Fruit fly (Drosophila melanogaster) whole organism, embryonic: ENCODE data around the gene CG42784.

Experiments used
- Ada2b ChIP-seq: fragments of 200-800 bp; sonication (Bioruptor generic); IDR thresholded peaks from 2 replicates; pipeline ENCODE4 v1.3.6; 2022; ENCODE audit warnings: missing biosample characterization, missing genetic modification characterization
- CG10654 ChIP-seq: fragments of 200-800 bp; sonication (Bioruptor generic); optimal IDR thresholded peaks from 2 replicates; lab custom pipeline; 2016; ENCODE audit warnings: missing biosample characterization, missing genetic modification characterization
- CG10979 ChIP-seq: fragments of 200-800 bp; sonication (Bioruptor generic); optimal IDR thresholded peaks from 2 replicates; lab custom pipeline; 2018; ENCODE audit warnings: missing biosample characterization, mild to moderate bottlenecking, missing genetic modification characterization, moderate library complexity
- CG13287 ChIP-seq: fragments of 200-800 bp; sonication (Bioruptor generic); IDR thresholded peaks from 2 replicates; pipeline ENCODE4 v1.3.6; 2022; ENCODE audit warnings: missing biosample characterization, missing genetic modification characterization; ENCODE audit not compliant: partially characterized antibody
- CG1529 ChIP-seq: fragments of 200-800 bp; sonication (Bioruptor generic); optimal IDR thresholded peaks from 3 replicates; lab custom pipeline; 2018; ENCODE audit warnings: missing biosample characterization, missing genetic modification characterization
- CG16815 ChIP-seq: fragments of 200-800 bp; sonication (Bioruptor generic); optimal IDR thresholded peaks from 3 replicates; lab custom pipeline; 2017; ENCODE audit warnings: missing biosample characterization, mild to moderate bottlenecking, missing genetic modification characterization
- CG17612 ChIP-seq: fragments of 200-800 bp; sonication (Bioruptor generic); IDR thresholded peaks from 2 replicates; pipeline ENCODE4 v1.3.6; 2022; ENCODE audit warnings: missing biosample characterization, missing genetic modification characterization
- CG17802 ChIP-seq: fragments of 200-800 bp; sonication (Bioruptor generic); optimal IDR thresholded peaks from 2 replicates; lab custom pipeline; 2018; ENCODE audit warnings: missing biosample characterization, mild to moderate bottlenecking, missing genetic modification characterization, moderate library complexity
- CG17912 ChIP-seq: fragments of 200-800 bp; sonication (Bioruptor generic); optimal IDR thresholded peaks from 2 replicates; lab custom pipeline; 2018; ENCODE audit warnings: missing biosample characterization, mild to moderate bottlenecking, missing genetic modification characterization
- CG18262 ChIP-seq: fragments of 200-800 bp; optimal IDR thresholded peaks from 3 replicates; lab custom pipeline; 2019; ENCODE audit warnings: missing biosample characterization, mild to moderate bottlenecking, missing genetic modification characterization, moderate library complexity
- CG18599 ChIP-seq: fragments of 200-800 bp; sonication (Bioruptor generic); optimal IDR thresholded peaks from 3 replicates; lab custom pipeline; 2017; ENCODE audit warnings: missing biosample characterization, missing genetic modification characterization, mild to moderate bottlenecking, moderate library complexity, missing genetic modification reagents
- CG2116 ChIP-seq: fragments of 200-800 bp; sonication (Bioruptor generic); optimal IDR thresholded peaks from 3 replicates; lab custom pipeline; 2018; ENCODE audit warnings: missing biosample characterization, mild to moderate bottlenecking, missing genetic modification characterization
- CG34224 ChIP-seq: fragments of 200-800 bp; sonication (Bioruptor generic); IDR thresholded peaks from 3 replicates; pipeline ENCODE4 v1.3.6; 2022; ENCODE audit warnings: missing biosample characterization, missing genetic modification characterization; ENCODE audit not compliant: partially characterized antibody
- CG3847 ChIP-seq: fragments of 200-800 bp; sonication (Bioruptor generic); IDR thresholded peaks from 2 replicates; pipeline ENCODE4 v1.3.6; 2022; ENCODE audit warnings: missing biosample characterization, missing genetic modification characterization
- CG5245 ChIP-seq: fragments of 200-800 bp; sonication (Bioruptor generic); optimal IDR thresholded peaks from 3 replicates; lab custom pipeline; 2016; ENCODE audit warnings: missing biosample characterization, missing genetic modification characterization
- CG7271 ChIP-seq: fragments of 200-800 bp; sonication (Bioruptor generic); optimal IDR thresholded peaks from 2 replicates; lab custom pipeline; 2018; ENCODE audit warnings: missing biosample characterization, mild to moderate bottlenecking, missing genetic modification characterization, moderate library complexity
- CG7786 ChIP-seq: fragments of 200-800 bp; sonication (Bioruptor generic); optimal IDR thresholded peaks from 2 replicates; lab custom pipeline; 2016; ENCODE audit warnings: missing biosample characterization, missing genetic modification characterization
- CG7963 ChIP-seq: fragments of 200-800 bp; sonication (Bioruptor generic); IDR thresholded peaks from 3 replicates; pipeline ENCODE4 v1.3.6; 2022; ENCODE audit warnings: missing biosample characterization, missing genetic modification characterization; ENCODE audit not compliant: partially characterized antibody
- CG8089 ChIP-seq: fragments of 200-800 bp; sonication (Bioruptor generic); optimal IDR thresholded peaks from 3 replicates; lab custom pipeline; 2016; ENCODE audit warnings: missing biosample characterization, missing genetic modification characterization
- CG8478 ChIP-seq: fragments of >200 bp; optimal IDR thresholded peaks from 2 replicates; lab custom pipeline; 2018
- CG9437 ChIP-seq: fragments of 200-800 bp; sonication (Bioruptor generic); optimal IDR thresholded peaks from 2 replicates; lab custom pipeline; 2018; ENCODE audit warnings: missing biosample characterization, mild to moderate bottlenecking, missing genetic modification characterization
- CG9876 ChIP-seq: fragments of 200-800 bp; sonication (Bioruptor generic); optimal IDR thresholded peaks from 2 replicates; lab custom pipeline; 2016; ENCODE audit warnings: missing biosample characterization, missing genetic modification characterization
- E2f2 ChIP-seq: fragments of 200-800 bp; sonication (Bioruptor generic); IDR thresholded peaks from 2 replicates; pipeline ENCODE4 v1.3.6; 2022; ENCODE audit warnings: missing biosample characterization, missing genetic modification characterization
- Eip74EF ChIP-seq, 2 experiments: fragments of 200-800 bp in 1 of 2; fragments of >200 bp in 1 of 2; sonication (Bioruptor generic) in 1 of 2; optimal IDR thresholded peaks; 2 replicates each; lab custom pipeline; 2017 to 2019; ENCODE audit warnings: missing biosample characterization in 2 of 2, missing genetic modification characterization in 2 of 2, mild to moderate bottlenecking in 1 of 2, moderate library complexity in 1 of 2
- GATAe ChIP-seq: fragments of 200-800 bp; sonication (Bioruptor generic); conservative IDR thresholded peaks from 2 replicates; pipeline ENCODE4 v1.3.6; 2022; ENCODE audit warnings: missing biosample characterization, missing genetic modification characterization
- HHEX ChIP-seq: fragments of 200-800 bp; sonication (Bioruptor generic); optimal IDR thresholded peaks from 3 replicates; lab custom pipeline; 2017; ENCODE audit warnings: missing biosample characterization, mild to moderate bottlenecking, missing genetic modification characterization, missing genetic modification reagents
- Hey ChIP-seq: fragments of 200-800 bp; sonication (Bioruptor generic); optimal IDR thresholded peaks from 3 replicates; lab custom pipeline; 2018; ENCODE audit warnings: missing biosample characterization, mild to moderate bottlenecking, missing genetic modification characterization
- Hmr ChIP-seq: fragments of 200-800 bp; sonication (Bioruptor generic); optimal IDR thresholded peaks from 3 replicates; lab custom pipeline; 2017; ENCODE audit warnings: mild to moderate bottlenecking, missing biosample characterization, missing genetic modification reagents, missing genetic modification characterization
- Hmx ChIP-seq: fragments of 200-800 bp; sonication (Bioruptor generic); optimal IDR thresholded peaks from 2 replicates; lab custom pipeline; 2016; ENCODE audit warnings: missing biosample characterization, missing genetic modification characterization
- Hr3 ChIP-seq: fragments of 200-800 bp; sonication (Bioruptor generic); optimal IDR thresholded peaks from 3 replicates; lab custom pipeline; 2016; ENCODE audit warnings: missing biosample characterization, missing genetic modification characterization
- Hr78 ChIP-seq, 2 experiments: fragments of 200-800 bp in 1 of 2; fragments of >200 bp in 1 of 2; sonication (Bioruptor generic) in 1 of 2; optimal IDR thresholded peaks; 2 replicates each; lab custom pipeline; 2017 to 2019; ENCODE audit warnings: missing biosample characterization in 2 of 2, missing genetic modification characterization in 2 of 2, mild to moderate bottlenecking in 1 of 2, moderate library complexity in 1 of 2
- PHDP ChIP-seq: fragments of 200-800 bp; sonication (Bioruptor generic); optimal IDR thresholded peaks from 3 replicates; lab custom pipeline; 2018; ENCODE audit warnings: missing biosample characterization, mild to moderate bottlenecking, missing genetic modification characterization, moderate library complexity
- Sry-β ChIP-seq: fragments of 200-800 bp; sonication (Bioruptor generic); optimal IDR thresholded peaks from 2 replicates; lab custom pipeline; 2018; ENCODE audit warnings: missing biosample characterization, mild to moderate bottlenecking, missing genetic modification characterization, moderate library complexity
- Usf ChIP-seq: fragments of 200-800 bp; sonication (Bioruptor generic); optimal IDR thresholded peaks from 2 replicates; lab custom pipeline; 2017; ENCODE audit warnings: missing genotype, missing biosample characterization, missing genetic modification characterization
- bowl ChIP-seq: fragments of 200-800 bp; sonication (Bioruptor generic); IDR thresholded peaks from 2 replicates; pipeline ENCODE4 v1.3.6; 2022; ENCODE audit warnings: missing biosample characterization, missing genetic modification characterization
- disco-r ChIP-seq: fragments of 200-800 bp; sonication (Bioruptor generic); optimal IDR thresholded peaks from 2 replicates; lab custom pipeline; 2016; ENCODE audit warnings: missing biosample characterization, missing genetic modification characterization
- dmrt99B ChIP-seq: fragments of 200-800 bp; sonication (Bioruptor generic); optimal IDR thresholded peaks from 2 replicates; lab custom pipeline; 2018; ENCODE audit warnings: missing biosample characterization, mild to moderate bottlenecking, missing genetic modification characterization, moderate library complexity
- emc ChIP-seq: fragments of 200-800 bp; sonication (Bioruptor generic); optimal IDR thresholded peaks from 2 replicates; lab custom pipeline; 2016; ENCODE audit warnings: missing biosample characterization, missing genetic modification characterization
- exex ChIP-seq: fragments of 200-800 bp; sonication (Bioruptor generic); optimal IDR thresholded peaks from 4 replicates; lab custom pipeline; 2018; ENCODE audit warnings: missing biosample characterization, mild to moderate bottlenecking, missing genetic modification characterization, moderate library complexity
- jing ChIP-seq: fragments of 200-800 bp; sonication (Bioruptor generic); optimal IDR thresholded peaks from 2 replicates; lab custom pipeline; 2018; ENCODE audit warnings: missing biosample characterization, mild to moderate bottlenecking, missing genetic modification characterization
- lov ChIP-seq, 2 experiments: fragments of 200-800 bp in 1 of 2; fragments of >200 bp in 1 of 2; sonication (Bioruptor generic) in 1 of 2; IDR thresholded peaks in 1 of 2; optimal IDR thresholded peaks in 1 of 2; 2 replicates in 1 of 2; 3 replicates in 1 of 2; pipeline versions ENCODE4 v1.3.6 to Lab custom; 2017 to 2022; ENCODE audit warnings: missing biosample characterization in 1 of 2, missing genetic modification characterization in 1 of 2
- oc ChIP-seq: fragments of 200-800 bp; sonication (Bioruptor generic); optimal IDR thresholded peaks from 2 replicates; lab custom pipeline; 2018; ENCODE audit warnings: missing biosample characterization, mild to moderate bottlenecking, missing genetic modification characterization, moderate library complexity
- org-1 ChIP-seq: fragments of 200-800 bp; sonication (Bioruptor generic); optimal IDR thresholded peaks from 2 replicates; lab custom pipeline; 2017; ENCODE audit warnings: missing biosample characterization, missing genetic modification characterization
- sim ChIP-seq: fragments of 200-800 bp; sonication (Bioruptor generic); IDR thresholded peaks from 2 replicates; pipeline ENCODE4 v1.3.6; 2022; ENCODE audit warnings: missing biosample characterization, missing genetic modification characterization
- tll ChIP-seq, 2 experiments: fragments of 200-800 bp in 1 of 2; fragments of >200 bp in 1 of 2; sonication (Bioruptor generic) in 1 of 2; optimal IDR thresholded peaks; 2 replicates each; lab custom pipeline; 2017 to 2019; ENCODE audit warnings: missing biosample characterization in 2 of 2, missing genetic modification characterization in 2 of 2, mild to moderate bottlenecking in 1 of 2, moderate library complexity in 1 of 2
- tna ChIP-seq: fragments of 200-800 bp; sonication (Bioruptor generic); IDR thresholded peaks from 2 replicates; pipeline ENCODE4 v1.3.6; 2022; ENCODE audit warnings: missing biosample characterization, missing genetic modification characterization; ENCODE audit not compliant: partially characterized antibody
- trem ChIP-seq: fragments of 200-800 bp; optimal IDR thresholded peaks from 3 replicates; lab custom pipeline; 2019; ENCODE audit warnings: missing biosample characterization, mild to moderate bottlenecking, missing genetic modification characterization, moderate library complexity
- vnd ChIP-seq: fragments of 200-800 bp; sonication (Bioruptor generic); IDR thresholded peaks from 3 replicates; pipeline ENCODE4 v1.3.6; 2022; ENCODE audit warnings: missing biosample characterization, missing genetic modification characterization; ENCODE audit not compliant: partially characterized antibody

CG42784 gene

DNA sequence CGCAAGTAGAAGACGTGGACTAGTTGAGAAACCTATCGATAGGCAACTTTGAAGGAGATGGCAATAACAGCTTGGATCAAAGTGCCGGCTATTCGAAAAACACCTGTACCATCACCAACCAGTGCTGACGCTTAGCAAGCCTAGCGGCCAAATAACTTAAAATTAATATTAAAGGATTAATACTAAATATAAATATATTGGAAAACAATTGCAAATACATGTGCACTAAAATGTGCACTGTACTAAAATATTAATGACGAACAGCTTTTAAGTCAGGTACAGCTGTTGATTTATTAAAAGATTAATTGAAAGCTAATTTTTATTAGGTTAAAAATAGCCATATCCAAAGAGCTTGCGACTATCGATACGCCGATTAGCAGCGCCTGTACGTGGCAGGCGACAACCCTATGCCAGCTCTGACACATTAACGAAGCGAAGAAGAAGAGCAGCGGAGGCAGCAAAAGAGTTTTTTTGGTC, 36.7 kb upstream of the CG42784 start, which contains the start of the genes CG9302 and beta'COP (continued):
- TF ChIP-seq bowl (GFP tag; lab: Robert Waterston, UW), result no peak
- TF ChIP-seq org-1 (GFP tag; lab: Kevin White, UChicago), result no peak
- TF ChIP-seq CG17912 (GFP tag; lab: Kevin White, UChicago), result peak; percentile 48
- TF ChIP-seq CG18262 (tag; lab: Kevin White, UChicago), result peak; percentile 74
- TF ChIP-seq GATAe (GFP tag; lab: Robert Waterston, UW), result no peak
- TF ChIP-seq disco-r (GFP tag; lab: Kevin White, UChicago), result no peak
- TF ChIP-seq CG5245 (GFP tag; lab: Kevin White, UChicago), result peak; percentile 31
- no peak for TF ChIP-seq lov (optimal IDR thresholded peaks at IDR 0.05; lab: Kevin White, UChicago)
- no peak for TF ChIP-seq lov (GFP tag; IDR thresholded peaks at IDR 0.05; lab: Robert Waterston, UW)
- TF ChIP-seq exex (tag; lab: Kevin White, UChicago), result peak; percentile 51
- no peak for TF ChIP-seq Hr78 (GFP tag; optimal IDR thresholded peaks at IDR 0.05; lab: Kevin White, UChicago)
- TF ChIP-seq CG1529 (GFP tag; lab: Kevin White, UChicago), result no peak
- peak; percentile 72; the same call in 2 of the 3 replicates for TF ChIP-seq vnd (GFP tag; lab: Robert Waterston, UW)
- TF ChIP-seq CG10979 (tag; lab: Kevin White, UChicago), result peak; percentile 55
- peak; percentile 56 for TF ChIP-seq PHDP (tag; lab: Kevin White, UChicago)
- TF ChIP-seq Hmx (GFP tag; lab: Kevin White, UChicago), result no peak
- TF ChIP-seq CG16815, result peak; percentile 65
- no peak for TF ChIP-seq sim (GFP tag; lab: Robert Waterston, UW)
- no peak for TF ChIP-seq CG7271
- peak; percentile 48 for TF ChIP-seq CG7786 (GFP tag; lab: Kevin White, UChicago)
- TF ChIP-seq CG34224, result no peak; the same call in 2 of the 3 replicates
- TF ChIP-seq Hey (tag; lab: Kevin White, UChicago), result no peak
- TF ChIP-seq jing (GFP tag; lab: Kevin White, UChicago), result no peak
- TF ChIP-seq oc (tag; lab: Kevin White, UChicago), result no peak
- no peak for TF ChIP-seq Eip74EF (GFP tag; optimal IDR thresholded peaks at IDR 0.05; lab: Kevin White, UChicago)
- 0 out of 2 replicates have a peak, but pooled peaks have one; percentile 22 for TF ChIP-seq E2f2 (GFP tag; lab: Robert Waterston, UW)
- TF ChIP-seq CG3847, result peak; percentile 72; the same call in 1 of the 2 replicates
- TF ChIP-seq CG2116 (GFP tag; lab: Kevin White, UChicago), result peak; percentile 85
- no peak for TF ChIP-seq dmrt99B
- peak; percentile 62 for TF ChIP-seq Usf
- TF ChIP-seq CG17802 (tag; lab: Kevin White, UChicago), result peak; percentile 16
- no peak for TF ChIP-seq CG8089 (GFP tag; lab: Kevin White, UChicago)
- TF ChIP-seq emc, result no peak
- TF ChIP-seq Hmr (GFP tag; lab: Kevin White, UChicago), result no peak
- peak; percentile 81 for TF ChIP-seq Hr3 (GFP tag; lab: Kevin White, UChicago)
- TF ChIP-seq CG10654 (GFP tag; lab: Kevin White, UChicago), result peak; percentile 53
- TF ChIP-seq CG13287 (GFP tag; lab: Robert Waterston, UW), result peak; percentile 74
- TF ChIP-seq CG8478, result no peak
- peak; percentile 54 for TF ChIP-seq HHEX
- TF ChIP-seq tna, result no peak; the same call in 1 of the 2 replicates
- peak; percentile 98 for TF ChIP-seq Sry-β (GFP tag; lab: Kevin White, UChicago)
- no peak for TF ChIP-seq CG17612
- peak in 1 of 2 experiments; percentile 3 for TF ChIP-seq tll (GFP tag; optimal IDR thresholded peaks at IDR 0.05; lab: Kevin White, UChicago)
- no peak for TF ChIP-seq Ada2b (GFP tag; lab: Robert Waterston, UW)
- peak; percentile 34 for TF ChIP-seq CG9876 (GFP tag; lab: Kevin White, UChicago)
- 0 out of 3 replicates have a peak, but pooled peaks have one; percentile 23 for TF ChIP-seq CG7963 (GFP tag; lab: Robert Waterston, UW)
- TF ChIP-seq CG18599 (GFP tag; lab: Kevin White, UChicago), result no peak
- peak; percentile 68 for TF ChIP-seq trem
- peak; percentile 60 for TF ChIP-seq CG9437 (GFP tag; lab: Kevin White, UChicago)
